Worm (Caenorhabditis elegans) whole organism, young adult: ENCODE data around the gene ent-1.

ENCODE experiments used
- B0336.3 ChIP-seq: fragments of 200-800 bp; sonication (Bioruptor generic); IDR thresholded peaks from 2 replicates; pipeline ENCODE4 v1.3.6; 2022; ENCODE audit warnings: missing genetic modification characterization, missing compliant biosample characterization
- F37B4.10 ChIP-seq: fragments of 200-800 bp; sonication (Bioruptor generic); IDR thresholded peaks from 2 replicates; pipeline ENCODE4 v1.3.6; 2022; ENCODE audit warnings: missing genetic modification characterization, missing compliant biosample characterization
- F39B2.1 ChIP-seq: fragments of 200-800 bp; sonication (Bioruptor generic); IDR thresholded peaks from 2 replicates; pipeline ENCODE4 v1.3.6; 2022; ENCODE audit warnings: missing genetic modification reagents, missing genetic modification characterization, missing compliant biosample characterization
- F57C9.4 ChIP-seq: sonication (generic microtip); optimal IDR thresholded peaks from 2 replicates; lab custom pipeline; 2017; ENCODE audit warnings: mild to moderate bottlenecking, missing genetic modification characterization, missing compliant biosample characterization
- T07F8.4 ChIP-seq: sonication (generic microtip); optimal IDR thresholded peaks from 2 replicates; lab custom pipeline; 2016; ENCODE audit warnings: mild to moderate bottlenecking, missing genetic modification characterization, moderate library complexity, missing compliant biosample characterization
- T26A5.8 ChIP-seq: sonication (generic microtip); optimal IDR thresholded peaks from 2 replicates; lab custom pipeline; 2016; ENCODE audit warnings: missing genetic modification characterization, missing compliant biosample characterization
- Y53F4B.3 ChIP-seq: fragments of 200-800 bp; sonication (Bioruptor generic); IDR thresholded peaks from 2 replicates; pipeline ENCODE4 v1.3.6; 2022; ENCODE audit warnings: missing genetic modification reagents, missing genetic modification characterization, missing compliant biosample characterization
- ZK185.1 ChIP-seq: sonication (generic microtip); optimal IDR thresholded peaks from 2 replicates; lab custom pipeline; 2016; ENCODE audit warnings: mild to moderate bottlenecking, missing genetic modification characterization, missing compliant biosample characterization; ENCODE audit not compliant: poor library complexity, severe bottlenecking
- aptf-3 ChIP-seq: fragments of 200-800 bp; sonication (Bioruptor generic); IDR thresholded peaks from 2 replicates; pipeline ENCODE4 v1.3.6; 2022; ENCODE audit warnings: missing genetic modification characterization, missing compliant biosample characterization
- atf-7 ChIP-seq: sonication (generic microtip); optimal IDR thresholded peaks from 2 replicates; lab custom pipeline; 2017; ENCODE audit warnings: mild to moderate bottlenecking, missing genetic modification characterization, missing compliant biosample characterization
- attf-6 ChIP-seq: fragments of 200-800 bp; sonication (Bioruptor generic); IDR thresholded peaks from 2 replicates; pipeline ENCODE4 v1.3.6; 2022; ENCODE audit warnings: missing genetic modification reagents, missing genetic modification characterization, missing compliant biosample characterization
- bed-2 ChIP-seq: fragments of 200-800 bp; sonication (Bioruptor generic); IDR thresholded peaks from 2 replicates; pipeline ENCODE4 v1.3.6; 2022; ENCODE audit warnings: missing genetic modification reagents, missing genetic modification characterization, missing compliant biosample characterization
- cebp-1 ChIP-seq, 2 experiments: fragments of 200-800 bp in 1 of 2; sonication (Bioruptor generic) in 1 of 2; sonication (generic microtip) in 1 of 2; IDR thresholded peaks in 1 of 2; optimal IDR thresholded peaks in 1 of 2; 2 replicates each; pipeline versions ENCODE4 v1.3.6 to Lab custom; 2017 to 2022; ENCODE audit warnings: missing compliant biosample characterization in 2 of 2, missing genetic modification characterization in 2 of 2, mild to moderate bottlenecking in 1 of 2, missing genetic modification reagents in 1 of 2, moderate library complexity in 1 of 2
- cebp-2 ChIP-seq: fragments of 200-800 bp; sonication (Bioruptor generic); IDR thresholded peaks from 2 replicates; pipeline ENCODE4 v1.3.6; 2022; ENCODE audit warnings: missing genetic modification characterization, missing compliant biosample characterization
- ceh-27 ChIP-seq: fragments of 200-800 bp; sonication (Bioruptor generic); optimal IDR thresholded peaks from 2 replicates; lab custom pipeline; 2018; ENCODE audit warnings: mild to moderate bottlenecking, missing genetic modification characterization, moderate library complexity, missing compliant biosample characterization
- ceh-40 ChIP-seq: fragments of 200-800 bp; sonication (Bioruptor generic); IDR thresholded peaks from 2 replicates; pipeline ENCODE4 v1.3.6; 2022; ENCODE audit warnings: missing genetic modification characterization, missing compliant biosample characterization
- dox-1 ChIP-seq: fragments of 200-800 bp; sonication (Bioruptor generic); IDR thresholded peaks from 2 replicates; pipeline ENCODE4 v1.3.6; 2022; ENCODE audit warnings: missing genetic modification reagents, missing genetic modification characterization, missing compliant biosample characterization
- dpff-1 ChIP-seq: sonication (generic microtip); optimal IDR thresholded peaks from 2 replicates; lab custom pipeline; 2017; ENCODE audit warnings: mild to moderate bottlenecking, missing genetic modification characterization, missing compliant biosample characterization
- egrh-3 ChIP-seq: fragments of 200-800 bp; sonication (Bioruptor generic); IDR thresholded peaks from 2 replicates; pipeline ENCODE4 v1.3.6; 2022; ENCODE audit warnings: missing genetic modification reagents, missing genetic modification characterization, missing compliant biosample characterization
- ekl-4 ChIP-seq: fragments of 200-800 bp; sonication (Bioruptor generic); IDR thresholded peaks from 2 replicates; pipeline ENCODE4 v1.3.6; 2022; ENCODE audit warnings: missing genetic modification reagents, missing genetic modification characterization, missing compliant biosample characterization
- hmg-20 ChIP-seq: fragments of 200-800 bp; sonication (Bioruptor generic); IDR thresholded peaks from 2 replicates; pipeline ENCODE4 v1.3.6; 2022; ENCODE audit warnings: missing genetic modification reagents, missing genetic modification characterization, missing compliant biosample characterization
- hsf-1 ChIP-seq: fragments of 200-800 bp; sonication (Bioruptor generic); IDR thresholded peaks from 2 replicates; pipeline ENCODE4 v1.3.6; 2022; ENCODE audit warnings: missing genetic modification reagents, missing genetic modification characterization, missing compliant biosample characterization
- lin-26 ChIP-seq: fragments of 200-800 bp; sonication (Bioruptor generic); IDR thresholded peaks from 2 replicates; pipeline ENCODE4 v1.3.6; 2022; ENCODE audit warnings: missing genetic modification reagents, missing genetic modification characterization, missing compliant biosample characterization
- lin-40 ChIP-seq: sonication (generic microtip); optimal IDR thresholded peaks from 2 replicates; lab custom pipeline; 2016; ENCODE audit warnings: missing genetic modification characterization, mild to moderate bottlenecking, missing compliant biosample characterization, missing genotype, missing genetic modification reagents
- madf-10 ChIP-seq: sonication (generic microtip); optimal IDR thresholded peaks from 2 replicates; lab custom pipeline; 2016; ENCODE audit warnings: mild to moderate bottlenecking, missing genetic modification characterization, missing compliant biosample characterization
- madf-3 ChIP-seq: fragments of 200-800 bp; sonication (Bioruptor generic); IDR thresholded peaks from 2 replicates; pipeline ENCODE4 v1.3.6; 2022; ENCODE audit warnings: missing genetic modification reagents, missing genetic modification characterization, missing compliant biosample characterization
- mcd-1 ChIP-seq: fragments of 200-800 bp; sonication (Bioruptor generic); IDR thresholded peaks from 2 replicates; pipeline ENCODE4 v1.3.6; 2022; ENCODE audit warnings: missing genetic modification reagents, missing genetic modification characterization, missing compliant biosample characterization
- mes-4 ChIP-seq: sonication (generic microtip); optimal IDR thresholded peaks from 2 replicates; lab custom pipeline; 2016; ENCODE audit warnings: missing genotype, missing genetic modification characterization, missing compliant biosample characterization
- nfya-2 ChIP-seq: fragments of 200-800 bp; sonication (Bioruptor generic); IDR thresholded peaks from 2 replicates; pipeline ENCODE4 v1.3.6; 2022; ENCODE audit warnings: missing genetic modification reagents, missing genetic modification characterization, missing compliant biosample characterization
- nfyb-1 ChIP-seq: fragments of 200-800 bp; sonication (Bioruptor generic); IDR thresholded peaks from 2 replicates; pipeline ENCODE4 v1.3.6; 2022; ENCODE audit warnings: missing genetic modification reagents, missing genetic modification characterization, missing compliant biosample characterization
- nhr-120 ChIP-seq: fragments of 200-800 bp; sonication (Bioruptor generic); IDR thresholded peaks from 2 replicates; pipeline ENCODE4 v1.3.6; 2022; ENCODE audit warnings: missing genetic modification characterization, missing compliant biosample characterization
- nhr-80 ChIP-seq: sonication (generic microtip); optimal IDR thresholded peaks from 2 replicates; lab custom pipeline; 2016; ENCODE audit warnings: missing genetic modification characterization, missing compliant biosample characterization
- pha-4 ChIP-seq: fragments of 150-350 bp; sonication (generic microtip); optimal IDR thresholded peaks from 2 replicates; lab custom pipeline; 2014; ENCODE audit warnings: missing biosample characterization, missing genetic modification reagents, missing genetic modification characterization
- repo-1 ChIP-seq: sonication (generic microtip); optimal IDR thresholded peaks from 2 replicates; lab custom pipeline; 2017; ENCODE audit warnings: mild to moderate bottlenecking, missing genetic modification characterization, missing compliant biosample characterization
- snpc-1.1 ChIP-seq: sonication (generic microtip); optimal IDR thresholded peaks from 2 replicates; lab custom pipeline; 2017; ENCODE audit warnings: missing genetic modification characterization, mild to moderate bottlenecking, missing compliant biosample characterization, antibody characterized with exemption, moderate library complexity, missing genotype, missing genetic modification reagents; ENCODE audit not compliant: insufficient read depth
- snpc-1.3 ChIP-seq: sonication (generic microtip); optimal IDR thresholded peaks from 2 replicates; lab custom pipeline; 2017; ENCODE audit warnings: missing genetic modification characterization, mild to moderate bottlenecking, missing compliant biosample characterization, antibody characterized with exemption, moderate library complexity, missing genotype, missing genetic modification reagents; ENCODE audit not compliant: insufficient read depth
- snpc-3.4 ChIP-seq: sonication (generic microtip); optimal IDR thresholded peaks from 2 replicates; lab custom pipeline; 2017; ENCODE audit warnings: missing genetic modification characterization, mild to moderate bottlenecking, missing compliant biosample characterization, antibody characterized with exemption, moderate library complexity, missing genotype, missing genetic modification reagents
- snpc-4 ChIP-seq, 5 experiments: fragments of 150-350 bp in 1 of 5; sonication (generic microtip) in 4 of 5; optimal IDR thresholded peaks; 2 replicates each; lab custom pipeline; 2014 to 2018; ENCODE audit warnings: missing genetic modification characterization in 5 of 5, missing biosample characterization in 3 of 5, antibody characterized with exemption in 2 of 5, mild to moderate bottlenecking in 2 of 5, missing compliant biosample characterization in 2 of 5, missing genotype in 2 of 5, moderate library complexity in 2 of 5, missing genetic modification reagents in 1 of 5
- somi-1 ChIP-seq: fragments of 200-800 bp; sonication (Bioruptor generic); optimal IDR thresholded peaks from 2 replicates; lab custom pipeline; 2018; ENCODE audit warnings: mild to moderate bottlenecking, missing genetic modification characterization, missing compliant biosample characterization
- tbp1 ChIP-seq: fragments of 200-800 bp; sonication (Bioruptor generic); optimal IDR thresholded peaks from 2 replicates; lab custom pipeline; 2018; ENCODE audit warnings: mild to moderate bottlenecking, missing genetic modification characterization, missing compliant biosample characterization
- ztf-18 ChIP-seq: sonication (generic microtip); optimal IDR thresholded peaks from 2 replicates; lab custom pipeline; 2016; ENCODE audit warnings: missing genotype, mild to moderate bottlenecking, missing genetic modification characterization, missing compliant biosample characterization
- ztf-22 ChIP-seq: fragments of 200-800 bp; sonication (Bioruptor generic); optimal IDR thresholded peaks from 2 replicates; lab custom pipeline; 2018; ENCODE audit warnings: mild to moderate bottlenecking, missing genetic modification characterization, moderate library complexity, missing compliant biosample characterization
- ztf-28 ChIP-seq: fragments of 200-800 bp; sonication (Bioruptor generic); IDR thresholded peaks from 2 replicates; pipeline ENCODE4 v1.3.6; 2022; ENCODE audit warnings: missing genetic modification reagents, missing genetic modification characterization, missing compliant biosample characterization
- ztf-6 ChIP-seq: fragments of 200-800 bp; sonication (Bioruptor generic); IDR thresholded peaks from 2 replicates; pipeline ENCODE4 v1.3.6; 2022; ENCODE audit warnings: missing genetic modification reagents, missing genetic modification characterization, missing compliant biosample characterization

Gene ent-1

ce11 chrIV:11622336-11622735 lies 32.9 kb downstream of the ent-1 start:
- TF ChIP-seq nfya-2 (GFP tag; lab: Robert Waterston, UW), result no peak
- TF ChIP-seq attf-6 (GFP tag; lab: Robert Waterston, UW), result no peak
- no peak for TF ChIP-seq snpc-1.3 (tag; lab: Kevin White, UChicago)
- TF ChIP-seq aptf-3 (GFP tag; lab: Robert Waterston, UW), result no peak
- TF ChIP-seq snpc-1.1 (tag; lab: Kevin White, UChicago), result no peak
- no peak for TF ChIP-seq mes-4
- no peak for TF ChIP-seq dox-1 (GFP tag; lab: Robert Waterston, UW)
- no peak for TF ChIP-seq nhr-80 (tag; lab: Kevin White, UChicago)
- no peak for TF ChIP-seq pha-4 (tag; lab: Kevin White, UChicago)
- TF ChIP-seq ztf-6 (GFP tag; lab: Robert Waterston, UW), result no peak
- TF ChIP-seq somi-1, result no peak
- no peak for TF ChIP-seq madf-3 (GFP tag; lab: Robert Waterston, UW)
- no peak for TF ChIP-seq bed-2 (GFP tag; lab: Robert Waterston, UW)
- no peak for TF ChIP-seq madf-10
- TF ChIP-seq cebp-2, result no peak
- TF ChIP-seq snpc-3.4, result no peak
- TF ChIP-seq ceh-27, result no peak

- TF ChIP-seq T07F8.4 (tag; lab: Kevin White, UChicago) (no peak), atf-7 (tag; lab: Kevin White, UChicago) (peak; percentile 43)
These were observed 34.4 kb downstream of the ent-1 start, which contains the start of gene dsl-5 for ce11 chrIV:11620909-11621308. Gene dsl-5, minus strand, starts transcription at chrIV:11621009.

- TF ChIP-seq egrh-3 (GFP tag; lab: Robert Waterston, UW) (peak; percentile 90; the same call in 1 of the 2 replicates), nfyb-1 (0 out of 2 replicates have a peak, but pooled peaks have one; percentile 44), nhr-120 (GFP tag; lab: Robert Waterston, UW) (peak; percentile 64; the same call in 1 of the 2 replicates), mcd-1 (GFP tag; lab: Robert Waterston, UW) (peak; percentile 42; the same call in 1 of the 2 replicates), F37B4.10 (GFP tag; lab: Robert Waterston, UW) (0 out of 2 replicates have a peak, but pooled peaks have one; percentile 68)
- TF ChIP-seq, all 124 proteins: peak for 5; not testable (repeated sequence) for 119
These were observed 38.7 kb downstream of the ent-1 start for ce11 chrIV:11616543-11616942.

- TF ChIP-seq ZK185.1 (tag; lab: Kevin White, UChicago) (peak; percentile 39), F57C9.4 (tag; lab: Kevin White, UChicago) (no peak), F39B2.1 (GFP tag; lab: Robert Waterston, UW) (no peak), ztf-18 (tag; lab: Kevin White, UChicago) (no peak), attf-6 (GFP tag; lab: Robert Waterston, UW) (no peak), dpff-1 (tag; lab: Kevin White, UChicago) (no peak), repo-1 (tag; lab: Kevin White, UChicago) (no peak), B0336.3 (GFP tag; lab: Robert Waterston, UW) (no peak), hsf-1 (no peak), snpc-4 (GFP tag; optimal IDR thresholded peaks at IDR 0.05; lab: Kevin White, UChicago) (peak; percentile 7), snpc-4 (tag; optimal IDR thresholded peaks at IDR 0.05; lab: Kevin White, UChicago) (peak in 1 of 4 experiments; percentile 40), tbp1 (GFP tag; lab: Kevin White, UChicago) (peak; percentile 34), Y53F4B.3 (no peak), lin-26 (GFP tag; lab: Robert Waterston, UW) (no peak), ekl-4 (GFP tag; lab: Robert Waterston, UW) (no peak), T26A5.8 (no peak), hmg-20 (no peak), ztf-22 (no peak), cebp-1 (GFP tag; IDR thresholded peaks at IDR 0.05; lab: Robert Waterston, UW) (no peak), cebp-1 (tag; optimal IDR thresholded peaks at IDR 0.05; lab: Kevin White, UChicago) (peak; percentile 18), ztf-28 (GFP tag; lab: Robert Waterston, UW) (no peak), lin-40 (no peak), ceh-40 (no peak), ceh-27 (no peak)
These were observed 50.4 kb downstream of the ent-1 start, which contains the start of the genes ragc-1 and Y24F12A.1 for ce11 chrIV:11604909-11605308. Gene ragc-1, minus strand, starts transcription at chrIV:11604933. Gene Y24F12A.1, plus strand, starts transcription at chrIV:11605254.
